Worm (Caenorhabditis elegans) whole organism, L1 larva: ENCODE measurements around the gene C14C6.3.
A peak's percentile ranks its signal among the peaks of the same experiment; 100 is the strongest.

Experiments used
- C04F5.9 ChIP-seq: sonication (generic microtip); optimal IDR thresholded peaks from 2 replicates; lab custom pipeline; 2016; ENCODE audit warnings: missing genetic modification characterization, missing compliant biosample characterization
- C34B4.2 ChIP-seq: sonication (generic microtip); optimal IDR thresholded peaks from 2 replicates; lab custom pipeline; 2017; ENCODE audit warnings: mild to moderate bottlenecking, missing genetic modification characterization, missing compliant biosample characterization
- F16B12.6 ChIP-seq: fragments of 150-350 bp; optimal IDR thresholded peaks from 2 replicates; lab custom pipeline; 2014; ENCODE audit warnings: missing biosample characterization, missing genetic modification characterization
- aly-2 ChIP-seq: fragments of 150-350 bp; optimal IDR thresholded peaks from 2 replicates; lab custom pipeline; 2014; ENCODE audit warnings: missing biosample characterization, missing genetic modification characterization
- ama-1 ChIP-seq: fragments of 150-350 bp; optimal IDR thresholded peaks from 2 replicates; lab custom pipeline; 2014
- blmp-1 ChIP-seq: fragments of 150-350 bp; optimal IDR thresholded peaks from 2 replicates; lab custom pipeline; 2014; ENCODE audit warnings: missing biosample characterization, missing genetic modification characterization
- ceh-8 ChIP-seq: fragments of 200-800 bp; sonication (Bioruptor generic); optimal IDR thresholded peaks from 2 replicates; lab custom pipeline; 2018; ENCODE audit warnings: mild to moderate bottlenecking, missing genetic modification characterization, moderate library complexity, missing compliant biosample characterization
- ceh-82 ChIP-seq, 3 experiments: fragments of 150-350 bp in 1 of 3; sonication (generic microtip) in 2 of 3; optimal IDR thresholded peaks; 2 replicates each; lab custom pipeline; 2014 to 2017; ENCODE audit warnings: missing biosample characterization in 3 of 3, missing genetic modification characterization in 3 of 3
- ceh-88 ChIP-seq: fragments of 200-800 bp; sonication (Bioruptor generic); IDR thresholded peaks from 2 replicates; pipeline ENCODE4 v1.3.6; 2022; ENCODE audit warnings: missing genetic modification characterization, missing compliant biosample characterization
- dsc-1 ChIP-seq: sonication (generic microtip); optimal IDR thresholded peaks from 2 replicates; lab custom pipeline; 2016; ENCODE audit warnings: mild to moderate bottlenecking, missing genetic modification characterization, missing compliant biosample characterization
- efl-1 ChIP-seq, 4 experiments: fragments of 150-350 bp; optimal IDR thresholded peaks in 3 of 4; peaks in 1 of 4; 1 replicate in 1 of 4; 2 replicates in 3 of 4; lab custom pipeline; 2014; ENCODE audit warnings: missing biosample characterization in 2 of 4, missing genetic modification characterization in 2 of 4, missing genetic modification reagents in 2 of 4
- elt-2 ChIP-seq: sonication (generic microtip); optimal IDR thresholded peaks from 2 replicates; lab custom pipeline; 2016; ENCODE audit warnings: missing genetic modification characterization, mild to moderate bottlenecking, inconsistent platforms, missing compliant biosample characterization, missing genetic modification reagents
- elt-3 ChIP-seq, 6 experiments: fragments of 150-350 bp in 1 of 6; sonication (generic microtip); optimal IDR thresholded peaks; 2 replicates each; lab custom pipeline; 2017 to 2018; ENCODE audit warnings: missing biosample characterization in 6 of 6, missing genetic modification characterization in 6 of 6, inconsistent platforms in 1 of 6
- ets-5 ChIP-seq: fragments of 200-800 bp; sonication (Bioruptor generic); IDR thresholded peaks from 2 replicates; pipeline ENCODE4 v1.3.6; 2022; ENCODE audit warnings: missing genetic modification characterization, missing compliant biosample characterization
- fkh-10 ChIP-seq: sonication (generic microtip); optimal IDR thresholded peaks from 2 replicates; lab custom pipeline; 2017; ENCODE audit warnings: missing biosample characterization, missing genetic modification reagents, missing genetic modification characterization
- fos-1 ChIP-seq: fragments of 150-350 bp; optimal IDR thresholded peaks from 2 replicates; lab custom pipeline; 2014; ENCODE audit warnings: missing biosample characterization, missing genetic modification characterization
- grh-1 ChIP-seq: fragments of 200-800 bp; sonication (Bioruptor generic); IDR thresholded peaks from 2 replicates; pipeline ENCODE4 v1.3.6; 2022; ENCODE audit warnings: missing genetic modification reagents, missing genetic modification characterization, missing compliant biosample characterization
- hlh-4 ChIP-seq: sonication (generic microtip); optimal IDR thresholded peaks from 2 replicates; lab custom pipeline; 2016; ENCODE audit warnings: mild to moderate bottlenecking, missing genetic modification characterization, missing compliant biosample characterization
- irx-1 ChIP-seq: sonication (generic microtip); optimal IDR thresholded peaks from 2 replicates; lab custom pipeline; 2016; ENCODE audit warnings: missing genetic modification characterization, missing compliant biosample characterization
- isw-1 ChIP-seq: fragments of 200-800 bp; sonication (Bioruptor generic); IDR thresholded peaks from 2 replicates; pipeline ENCODE4 v1.3.6; 2022; ENCODE audit warnings: missing genetic modification characterization, missing compliant biosample characterization
- lin-13 ChIP-seq: fragments of 150-350 bp; optimal IDR thresholded peaks from 2 replicates; lab custom pipeline; 2014; ENCODE audit warnings: missing biosample characterization, missing genetic modification reagents, missing genetic modification characterization
- lin-35 ChIP-seq, 2 experiments: fragments of 150-350 bp; optimal IDR thresholded peaks; 2 replicates each; lab custom pipeline; 2014; ENCODE audit warnings: missing biosample characterization in 2 of 2, missing genetic modification characterization in 2 of 2, missing genetic modification reagents in 2 of 2
- lir-3 ChIP-seq: sonication (generic microtip); optimal IDR thresholded peaks from 2 replicates; lab custom pipeline; 2016; ENCODE audit warnings: mild to moderate bottlenecking, missing genetic modification characterization, moderate library complexity, missing compliant biosample characterization; ENCODE audit not compliant: poor library complexity
- mab-9 ChIP-seq: fragments of 200-800 bp; sonication (Bioruptor generic); IDR thresholded peaks from 2 replicates; pipeline ENCODE4 v1.3.6; 2022; ENCODE audit warnings: missing genetic modification reagents, missing genetic modification characterization, missing compliant biosample characterization
- mdl-1 ChIP-seq, 2 experiments: fragments of 150-350 bp; optimal IDR thresholded peaks; 2 replicates each; lab custom pipeline; 2014 to 2017; ENCODE audit warnings: missing biosample characterization in 2 of 2, missing genetic modification characterization in 2 of 2, inconsistent platforms in 1 of 2
- nhr-11 ChIP-seq: fragments of 150-350 bp; optimal IDR thresholded peaks from 2 replicates; lab custom pipeline; 2014; ENCODE audit warnings: missing biosample characterization, missing genetic modification characterization
- nhr-12 ChIP-seq: sonication (generic microtip); optimal IDR thresholded peaks from 2 replicates; lab custom pipeline; 2017; ENCODE audit warnings: missing biosample characterization, missing genetic modification characterization
- nhr-20 ChIP-seq: sonication (generic microtip); optimal IDR thresholded peaks from 2 replicates; lab custom pipeline; 2016; ENCODE audit warnings: mild to moderate bottlenecking, missing genetic modification characterization, missing compliant biosample characterization
- nhr-71 ChIP-seq: sonication (generic microtip); optimal IDR thresholded peaks from 2 replicates; lab custom pipeline; 2016; ENCODE audit warnings: mild to moderate bottlenecking, missing genetic modification characterization, moderate library complexity, missing compliant biosample characterization
- nhr-76 ChIP-seq: sonication (generic microtip); optimal IDR thresholded peaks from 2 replicates; lab custom pipeline; 2017; ENCODE audit warnings: missing biosample characterization, missing genetic modification characterization
- nhr-77 ChIP-seq: fragments of 150-350 bp; optimal IDR thresholded peaks from 2 replicates; lab custom pipeline; 2014; ENCODE audit warnings: missing biosample characterization, missing genetic modification characterization
- nhr-85 ChIP-seq: sonication (generic microtip); peaks from one replicate; lab custom pipeline; 2016; ENCODE audit warnings: missing genetic modification characterization, inconsistent platforms, missing compliant biosample characterization
- nhr-90 ChIP-seq: sonication (generic microtip); optimal IDR thresholded peaks from 2 replicates; lab custom pipeline; 2016; ENCODE audit warnings: mild to moderate bottlenecking, missing genetic modification characterization, missing compliant biosample characterization; ENCODE audit not compliant: poor library complexity
- pax-3 ChIP-seq: fragments of 200-800 bp; sonication (Bioruptor generic); optimal IDR thresholded peaks from 2 replicates; lab custom pipeline; 2018; ENCODE audit warnings: mild to moderate bottlenecking, missing genetic modification characterization, moderate library complexity, missing compliant biosample characterization
- rnt-1 ChIP-seq: sonication (generic microtip); optimal IDR thresholded peaks from 2 replicates; lab custom pipeline; 2016; ENCODE audit warnings: mild to moderate bottlenecking, missing genetic modification characterization, moderate library complexity, missing compliant biosample characterization
- skn-1 ChIP-seq: fragments of 150-350 bp; optimal IDR thresholded peaks from 2 replicates; lab custom pipeline; 2014; ENCODE audit warnings: missing biosample characterization, missing genetic modification characterization
- snu-23 ChIP-seq: sonication (generic microtip); optimal IDR thresholded peaks from 2 replicates; lab custom pipeline; 2016; ENCODE audit warnings: missing genetic modification characterization, missing compliant biosample characterization
- sptf-1 ChIP-seq: fragments of 150-350 bp; optimal IDR thresholded peaks from 2 replicates; lab custom pipeline; 2014; ENCODE audit warnings: missing biosample characterization, missing genetic modification characterization
- tbx-2 ChIP-seq: sonication (generic microtip); optimal IDR thresholded peaks from 2 replicates; lab custom pipeline; 2016; ENCODE audit warnings: missing genetic modification characterization, missing compliant biosample characterization
- unc-86 ChIP-seq: sonication (generic microtip); optimal IDR thresholded peaks from 2 replicates; lab custom pipeline; 2016; ENCODE audit warnings: missing genetic modification characterization, missing compliant biosample characterization
- vab-15 ChIP-seq: sonication (generic microtip); optimal IDR thresholded peaks from 2 replicates; lab custom pipeline; 2017; ENCODE audit warnings: missing genotype, mild to moderate bottlenecking, missing genetic modification characterization, missing compliant biosample characterization
- xbp-1 ChIP-seq: sonication (generic microtip); optimal IDR thresholded peaks from 2 replicates; lab custom pipeline; 2016; ENCODE audit warnings: missing genetic modification characterization, missing compliant biosample characterization
- ztf-11 ChIP-seq, 2 experiments: sonication (generic microtip); optimal IDR thresholded peaks; 2 replicates each; lab custom pipeline; 2016 to 2017; ENCODE audit warnings: missing genetic modification characterization in 2 of 2, missing biosample characterization in 1 of 2, missing compliant biosample characterization in 1 of 2

Gene C14C6.3

DNA sequence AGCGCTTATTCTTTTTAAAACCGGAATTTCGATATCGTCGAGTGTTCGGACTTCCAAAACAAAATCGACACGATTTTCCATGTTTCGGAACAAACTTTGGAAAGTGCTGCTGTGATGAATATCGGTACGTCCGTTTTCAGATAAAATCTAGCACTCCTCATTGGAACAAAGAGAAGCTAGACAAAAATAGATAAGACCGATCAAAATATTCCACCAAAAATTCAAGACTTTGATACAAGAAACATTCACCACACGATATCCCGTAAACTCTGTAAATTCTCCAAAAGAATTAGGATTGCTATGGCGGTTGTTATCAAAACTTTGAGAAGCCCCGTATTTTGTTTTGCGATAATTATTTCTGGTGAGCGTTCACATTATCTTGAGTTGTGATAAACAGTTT, at the start of gene C14C6.3:
Gene C14C6.3, plus strand, starts transcription at position 301 of the 400 bp plus-strand sequence.
- TF ChIP-seq nhr-85 (no peak), nhr-76 (no peak), nhr-11 (tag; lab: Kevin White, UChicago) (no peak), elt-3 (tag; optimal IDR thresholded peaks at IDR 0.05; lab: Kevin White, UChicago) (no peak), pax-3 (tag; lab: Kevin White, UChicago) (no peak), lir-3 (tag; lab: Kevin White, UChicago) (no peak), fkh-10 (GFP tag; lab: Kevin White, UChicago) (no peak), C04F5.9 (tag; lab: Kevin White, UChicago) (no peak)

DNA sequence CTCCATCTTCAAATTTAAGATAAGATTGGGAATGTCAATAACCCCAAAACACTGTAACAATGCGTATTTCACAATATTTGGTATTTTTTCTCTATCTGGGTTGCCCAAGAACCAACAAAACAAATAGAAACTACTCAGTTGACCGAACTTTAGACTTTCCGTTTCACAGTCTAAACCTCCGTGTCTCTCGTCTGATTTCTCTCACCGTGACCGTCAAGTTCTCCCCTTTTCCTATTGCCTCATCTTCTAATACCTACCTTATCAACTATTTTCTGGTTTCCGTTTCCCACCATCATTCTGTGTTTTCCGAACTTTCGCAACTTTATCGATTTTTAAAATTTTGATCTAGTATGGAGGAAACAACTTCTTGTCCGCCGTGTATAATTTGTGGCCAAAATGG, 49.0 kb upstream of the C14C6.3 start, which contains the start of gene nhr-131:
Gene nhr-131, plus strand, starts transcription at position 87 of the 400 bp plus-strand sequence.
- TF ChIP-seq ceh-88 (GFP tag; lab: Robert Waterston, UW) (no peak), sptf-1 (tag; lab: Kevin White, UChicago) (no peak), efl-1 (optimal IDR thresholded peaks at IDR 0.05; lab: Kevin White, UChicago) (no peak), efl-1 (GFP tag; optimal IDR thresholded peaks at IDR 0.05 in 1 of 2; lab: Kevin White, UChicago) (peak in 1 of 2 experiments; percentile 61), elt-2 (tag; lab: Kevin White, UChicago) (peak; percentile 34), nhr-77 (peak; percentile 5), elt-3 (tag; optimal IDR thresholded peaks at IDR 0.05; lab: Kevin White, UChicago) (peak in 2 of 6 experiments; percentile 27 to 55), ceh-8 (no peak), nhr-90 (tag; lab: Kevin White, UChicago) (peak; percentile 45), C04F5.9 (tag; lab: Kevin White, UChicago) (no peak), snu-23 (GFP tag; lab: Kevin White, UChicago) (peak; percentile 38), nhr-20 (tag; lab: Kevin White, UChicago) (peak; percentile 58), nhr-85 (peak; percentile 18), irx-1 (no peak), nhr-71 (tag; lab: Kevin White, UChicago) (peak; percentile 29), lin-35 (GFP tag; optimal IDR thresholded peaks at IDR 0.05; lab: Kevin White, UChicago) (peak in 1 of 2 experiments; percentile 60), aly-2 (tag; lab: Kevin White, UChicago) (no peak), mab-9 (GFP tag; lab: Robert Waterston, UW) (no peak), ets-5 (GFP tag; lab: Robert Waterston, UW) (no peak), rnt-1 (tag; lab: Kevin White, UChicago) (no peak), isw-1 (GFP tag; lab: Robert Waterston, UW) (no peak), tbx-2 (tag; lab: Kevin White, UChicago) (peak; percentile 6), skn-1 (no peak), ztf-11 (tag; optimal IDR thresholded peaks at IDR 0.05; lab: Kevin White, UChicago) (no peak), dsc-1 (no peak), ceh-82 (tag; optimal IDR thresholded peaks at IDR 0.05; lab: Kevin White, UChicago) (no peak), mdl-1 (tag; optimal IDR thresholded peaks at IDR 0.05; lab: Kevin White, UChicago) (peak in 1 of 2 experiments; percentile 30), blmp-1 (tag; lab: Kevin White, UChicago) (peak; percentile 51), C34B4.2 (tag; lab: Kevin White, UChicago) (no peak)

- TF ChIP-seq ztf-11 (tag; optimal IDR thresholded peaks at IDR 0.05; lab: Kevin White, UChicago) (no peak), unc-86 (no peak), F16B12.6 (tag; lab: Kevin White, UChicago) (no peak), lin-13 (GFP tag; lab: Kevin White, UChicago) (no peak), isw-1 (GFP tag; lab: Robert Waterston, UW) (no peak), vab-15 (tag; lab: Kevin White, UChicago) (no peak), nhr-12 (tag; lab: Kevin White, UChicago) (no peak), grh-1 (GFP tag; lab: Robert Waterston, UW) (no peak), dsc-1 (no peak), hlh-4 (tag; lab: Kevin White, UChicago) (no peak), xbp-1 (tag; lab: Kevin White, UChicago) (no peak), fos-1 (tag; lab: Kevin White, UChicago) (no peak), ama-1 (no peak), irx-1 (no peak)
Observed at ce11 chrV:497399-497798, 45.9 kb upstream of the C14C6.3 start, which contains the start of gene T01G6.1. Gene T01G6.1, plus strand, starts transcription at chrV:497699.
